Fruit fly (Drosophila melanogaster) whole organism, embryonic: ENCODE results near the gene CG7781.

Source experiments
- CG10321 ChIP-seq: fragments of 200-800 bp; sonication (Bioruptor generic); IDR thresholded peaks from 2 replicates; pipeline ENCODE4 v1.3.6; 2022; ENCODE audit warnings: missing biosample characterization, missing genetic modification characterization
- CG10431 ChIP-seq: fragments of 200-800 bp; sonication (Bioruptor generic); optimal IDR thresholded peaks from 3 replicates; lab custom pipeline; 2018; ENCODE audit warnings: missing biosample characterization, mild to moderate bottlenecking, missing genetic modification characterization
- CG12071 ChIP-seq: fragments of 200-800 bp; sonication (Bioruptor generic); optimal IDR thresholded peaks from 3 replicates; lab custom pipeline; 2018; ENCODE audit warnings: missing biosample characterization, mild to moderate bottlenecking, missing genetic modification characterization
- CG12236 ChIP-seq: fragments of 200-800 bp; sonication (Bioruptor generic); optimal IDR thresholded peaks from 2 replicates; lab custom pipeline; 2016; ENCODE audit warnings: missing biosample characterization, missing genetic modification characterization
- CG12659 ChIP-seq: fragments of 200-800 bp; sonication (Bioruptor generic); optimal IDR thresholded peaks from 3 replicates; lab custom pipeline; 2017; ENCODE audit warnings: mild to moderate bottlenecking, missing biosample characterization, missing genetic modification reagents, missing genetic modification characterization
- CG13894 ChIP-seq: fragments of 200-800 bp; sonication (Bioruptor generic); optimal IDR thresholded peaks from 3 replicates; lab custom pipeline; 2018; ENCODE audit warnings: missing biosample characterization, mild to moderate bottlenecking, missing genetic modification characterization, moderate library complexity
- CG14860 ChIP-seq: fragments of 200-800 bp; sonication (Bioruptor generic); IDR thresholded peaks from 3 replicates; pipeline ENCODE4 v1.3.6; 2022; ENCODE audit warnings: missing biosample characterization, missing genetic modification characterization; ENCODE audit not compliant: partially characterized antibody
- CG15011 ChIP-seq: fragments of 200-800 bp; sonication (Bioruptor generic); optimal IDR thresholded peaks from 3 replicates; lab custom pipeline; 2018; ENCODE audit warnings: missing biosample characterization, mild to moderate bottlenecking, missing genetic modification characterization
- CG15479 ChIP-seq: fragments of 200-800 bp; sonication (Bioruptor generic); optimal IDR thresholded peaks from 3 replicates; lab custom pipeline; 2019; ENCODE audit warnings: missing biosample characterization, mild to moderate bottlenecking, missing genetic modification characterization, moderate library complexity
- CG15601 ChIP-seq: fragments of 200-800 bp; sonication (Bioruptor generic); optimal IDR thresholded peaks from 3 replicates; lab custom pipeline; 2019; ENCODE audit warnings: missing biosample characterization, mild to moderate bottlenecking, missing genetic modification characterization, moderate library complexity
- CG17385 ChIP-seq: fragments of 200-800 bp; sonication (Bioruptor generic); optimal IDR thresholded peaks from 3 replicates; lab custom pipeline; 2018; ENCODE audit warnings: missing biosample characterization, mild to moderate bottlenecking, missing genetic modification characterization
- CG31441 ChIP-seq: fragments of 200-800 bp; sonication (Bioruptor generic); IDR thresholded peaks from 2 replicates; pipeline ENCODE4 v1.3.6; 2022; ENCODE audit warnings: missing biosample characterization, missing genetic modification characterization
- CG32772 ChIP-seq: fragments of 200-800 bp; sonication (Bioruptor generic); IDR thresholded peaks from 2 replicates; pipeline ENCODE4 v1.3.6; 2022; ENCODE audit warnings: missing biosample characterization, missing genetic modification characterization
- CG4404 ChIP-seq: fragments of 200-800 bp; sonication (Bioruptor generic); IDR thresholded peaks from 2 replicates; pipeline ENCODE4 v1.3.6; 2022; ENCODE audit warnings: missing biosample characterization, missing genetic modification characterization
- CG4424 ChIP-seq: fragments of 200-800 bp; sonication (Bioruptor generic); optimal IDR thresholded peaks from 3 replicates; lab custom pipeline; 2016; ENCODE audit warnings: missing biosample characterization, missing genetic modification characterization
- CG6765 ChIP-seq: fragments of 200-800 bp; sonication (Bioruptor generic); optimal IDR thresholded peaks from 3 replicates; lab custom pipeline; 2017; ENCODE audit warnings: missing biosample characterization, mild to moderate bottlenecking, missing genetic modification characterization
- CG6813 ChIP-seq: fragments of 200-800 bp; sonication (Bioruptor generic); optimal IDR thresholded peaks from 2 replicates; lab custom pipeline; 2017; ENCODE audit warnings: missing biosample characterization, missing genetic modification characterization, mild to moderate bottlenecking, moderate library complexity, missing genetic modification reagents
- CG8944 ChIP-seq: fragments of 200-800 bp; sonication (Bioruptor generic); optimal IDR thresholded peaks from 3 replicates; lab custom pipeline; 2016; ENCODE audit warnings: missing biosample characterization, missing genetic modification characterization
- CG9437 ChIP-seq: fragments of 200-800 bp; sonication (Bioruptor generic); optimal IDR thresholded peaks from 2 replicates; lab custom pipeline; 2018; ENCODE audit warnings: missing biosample characterization, mild to moderate bottlenecking, missing genetic modification characterization
- D19A ChIP-seq: fragments of 200-800 bp; optimal IDR thresholded peaks from 3 replicates; lab custom pipeline; 2019; ENCODE audit warnings: missing biosample characterization, mild to moderate bottlenecking, missing genetic modification characterization, moderate library complexity
- Dfd ChIP-seq, 2 experiments: fragments of >200 bp; optimal IDR thresholded peaks; 2 replicates each; lab custom pipeline; 2017; ENCODE audit warnings: missing biosample characterization in 2 of 2, missing genetic modification characterization in 2 of 2
- Drgx ChIP-seq: fragments of 200-800 bp; sonication (Bioruptor generic); IDR thresholded peaks from 2 replicates; pipeline ENCODE4 v1.3.6; 2022; ENCODE audit warnings: missing biosample characterization, missing genetic modification characterization
- HHEX ChIP-seq: fragments of 200-800 bp; sonication (Bioruptor generic); optimal IDR thresholded peaks from 3 replicates; lab custom pipeline; 2017; ENCODE audit warnings: missing biosample characterization, mild to moderate bottlenecking, missing genetic modification characterization, missing genetic modification reagents
- Hmr ChIP-seq: fragments of 200-800 bp; sonication (Bioruptor generic); optimal IDR thresholded peaks from 3 replicates; lab custom pipeline; 2017; ENCODE audit warnings: mild to moderate bottlenecking, missing biosample characterization, missing genetic modification reagents, missing genetic modification characterization
- Hr51 ChIP-seq, 2 experiments: fragments of 200-800 bp; sonication (Bioruptor generic); optimal IDR thresholded peaks; 2 replicates in 1 of 2; 3 replicates in 1 of 2; lab custom pipeline; 2016 to 2018; ENCODE audit warnings: missing biosample characterization in 2 of 2, missing genetic modification characterization in 2 of 2, mild to moderate bottlenecking in 1 of 2, moderate library complexity in 1 of 2
- Mad ChIP-seq: fragments of 200-800 bp; sonication (Bioruptor generic); optimal IDR thresholded peaks from 2 replicates; lab custom pipeline; 2016; ENCODE audit warnings: missing biosample characterization, missing genetic modification characterization
- Nf-YC ChIP-seq: fragments of 200-800 bp; optimal IDR thresholded peaks from 3 replicates; lab custom pipeline; 2019; ENCODE audit warnings: missing biosample characterization, mild to moderate bottlenecking, missing genetic modification characterization, moderate library complexity
- aop ChIP-seq: fragments of 200-800 bp; sonication (Bioruptor generic); IDR thresholded peaks from 2 replicates; pipeline ENCODE4 v1.3.6; 2022; ENCODE audit warnings: missing biosample characterization, missing genetic modification characterization
- ara ChIP-seq: fragments of 200-800 bp; sonication (Bioruptor generic); IDR thresholded peaks from 2 replicates; pipeline ENCODE4 v1.3.6; 2022; ENCODE audit warnings: missing biosample characterization, missing genetic modification characterization
- ase ChIP-seq: fragments of 200-800 bp; sonication (Bioruptor generic); IDR thresholded peaks from 3 replicates; pipeline ENCODE4 v1.3.6; 2022; ENCODE audit warnings: missing biosample characterization, missing genetic modification characterization
- ci ChIP-seq: fragments of 200-800 bp; sonication (Bioruptor generic); IDR thresholded peaks from 3 replicates; pipeline ENCODE4 v1.3.6; 2022; ENCODE audit warnings: missing biosample characterization, missing genetic modification characterization
- crc ChIP-seq: fragments of 200-800 bp; sonication (Bioruptor generic); optimal IDR thresholded peaks from 2 replicates; lab custom pipeline; 2016; ENCODE audit warnings: missing biosample characterization, missing genetic modification characterization
- croc ChIP-seq: fragments of 200-800 bp; sonication (Bioruptor generic); conservative IDR thresholded peaks from 3 replicates; pipeline ENCODE4 v1.3.6; 2022; ENCODE audit warnings: missing biosample characterization, missing genetic modification characterization
- dati ChIP-seq: fragments of 200-800 bp; sonication (Bioruptor generic); IDR thresholded peaks from 2 replicates; pipeline ENCODE4 v1.3.6; 2022; ENCODE audit warnings: missing biosample characterization, missing genetic modification characterization
- eve ChIP-seq, 2 experiments: fragments of >200 bp; optimal IDR thresholded peaks; 2 replicates each; lab custom pipeline; 2017; ENCODE audit warnings: missing biosample characterization in 2 of 2, missing genetic modification characterization in 2 of 2
- grau ChIP-seq: fragments of 200-800 bp; optimal IDR thresholded peaks from 3 replicates; lab custom pipeline; 2019; ENCODE audit warnings: missing biosample characterization, mild to moderate bottlenecking, missing genetic modification characterization, moderate library complexity
- grn ChIP-seq: fragments of 200-800 bp; sonication (Bioruptor generic); optimal IDR thresholded peaks from 3 replicates; lab custom pipeline; 2017; ENCODE audit warnings: missing biosample characterization, missing genetic modification characterization
- insv ChIP-seq, 2 experiments: fragments of 200-800 bp; sonication (Bioruptor generic); optimal IDR thresholded peaks; 3 replicates each; lab custom pipeline; 2016 to 2018; ENCODE audit warnings: missing biosample characterization in 2 of 2, missing genetic modification characterization in 2 of 2
- jigr1 ChIP-seq: fragments of 200-800 bp; sonication (Bioruptor generic); IDR thresholded peaks from 3 replicates; pipeline ENCODE4 v1.3.6; 2022; ENCODE audit warnings: missing biosample characterization, missing genetic modification characterization
- kah ChIP-seq: fragments of 200-800 bp; sonication (Bioruptor generic); optimal IDR thresholded peaks from 2 replicates; lab custom pipeline; 2018; ENCODE audit warnings: missing biosample characterization, mild to moderate bottlenecking, missing genetic modification characterization
- maf-S ChIP-seq: fragments of 200-800 bp; sonication (Bioruptor generic); optimal IDR thresholded peaks from 2 replicates; lab custom pipeline; 2016; ENCODE audit warnings: missing biosample characterization, missing genetic modification characterization
- odd ChIP-seq: fragments of 200-800 bp; sonication (Bioruptor generic); optimal IDR thresholded peaks from 2 replicates; lab custom pipeline; 2017; ENCODE audit warnings: missing biosample characterization, mild to moderate bottlenecking, missing genetic modification characterization
- pita ChIP-seq: fragments of 200-800 bp; sonication (Bioruptor generic); optimal IDR thresholded peaks from 2 replicates; lab custom pipeline; 2017; ENCODE audit warnings: missing biosample characterization, mild to moderate bottlenecking, missing genetic modification characterization
- shn ChIP-seq: fragments of 200-800 bp; sonication (Bioruptor generic); optimal IDR thresholded peaks from 3 replicates; lab custom pipeline; 2016; ENCODE audit warnings: missing biosample characterization, missing genetic modification characterization
- sima ChIP-seq: fragments of 200-800 bp; sonication (Bioruptor generic); optimal IDR thresholded peaks from 2 replicates; lab custom pipeline; 2016; ENCODE audit warnings: missing biosample characterization, missing genetic modification characterization
- slou ChIP-seq: fragments of 200-800 bp; sonication (Bioruptor generic); optimal IDR thresholded peaks from 3 replicates; lab custom pipeline; 2016; ENCODE audit warnings: missing biosample characterization, missing genetic modification characterization
- ssp ChIP-seq: fragments of 200-800 bp; sonication (Bioruptor generic); IDR thresholded peaks from 2 replicates; pipeline ENCODE4 v1.3.6; 2022; ENCODE audit warnings: missing biosample characterization, missing genetic modification characterization
- stc ChIP-seq: fragments of 200-800 bp; sonication (Bioruptor generic); IDR thresholded peaks from 2 replicates; pipeline ENCODE4 v1.3.6; 2022; ENCODE audit warnings: missing biosample characterization, missing genetic modification characterization
- tin ChIP-seq: fragments of 200-800 bp; sonication (Bioruptor generic); optimal IDR thresholded peaks from 3 replicates; lab custom pipeline; 2016; ENCODE audit warnings: missing biosample characterization, missing genetic modification characterization
- tio ChIP-seq: fragments of 200-800 bp; sonication (Bioruptor generic); optimal IDR thresholded peaks from 2 replicates; lab custom pipeline; 2017; ENCODE audit warnings: missing biosample characterization, missing genetic modification characterization, inconsistent platforms
- wek ChIP-seq: fragments of 200-800 bp; sonication (Bioruptor generic); optimal IDR thresholded peaks from 3 replicates; lab custom pipeline; 2018; ENCODE audit warnings: missing biosample characterization, mild to moderate bottlenecking, missing genetic modification characterization, moderate library complexity

The CG7781 gene

dm6 chr2L:8371354-8371937 lies 46.2 kb upstream of the CG7781 start:
- TF ChIP-seq pita (GFP tag; lab: Kevin White, UChicago) (no peak), ssp (GFP tag; lab: Robert Waterston, UW) (no peak), CG31441 (GFP tag; lab: Robert Waterston, UW) (peak; percentile 50; the same call in 1 of the 2 replicates), ase (GFP tag; lab: Robert Waterston, UW) (no peak), grn (GFP tag; lab: Kevin White, UChicago) (no peak), CG15011 (GFP tag; lab: Kevin White, UChicago) (no peak), crc (no peak), ci (GFP tag; lab: Robert Waterston, UW) (no peak), eve (GFP tag; optimal IDR thresholded peaks at IDR 0.05; lab: Kevin White, UChicago) (no peak), insv (GFP tag; optimal IDR thresholded peaks at IDR 0.05; lab: Kevin White, UChicago) (no peak), CG13894 (tag; lab: Kevin White, UChicago) (no peak), Nf-YC (tag; lab: Kevin White, UChicago) (no peak), jigr1 (GFP tag; lab: Robert Waterston, UW) (no peak), CG6765 (no peak), Mad (no peak), CG14860 (no peak), ara (no peak), maf-S (GFP tag; lab: Kevin White, UChicago) (no peak), odd (GFP tag; lab: Kevin White, UChicago) (no peak), Hmr (GFP tag; lab: Kevin White, UChicago) (no peak), CG4424 (GFP tag; lab: Kevin White, UChicago) (peak; percentile 22), croc (GFP tag; lab: Robert Waterston, UW) (no peak), CG4404 (GFP tag; lab: Robert Waterston, UW) (no peak), slou (no peak), Dfd (GFP tag; optimal IDR thresholded peaks at IDR 0.05; lab: Kevin White, UChicago) (no peak), CG9437 (GFP tag; lab: Kevin White, UChicago) (peak; percentile 27), wek (GFP tag; lab: Kevin White, UChicago) (no peak), CG12659 (GFP tag; lab: Kevin White, UChicago) (peak; percentile 23), CG12071 (GFP tag; lab: Kevin White, UChicago) (no peak), CG12236 (GFP tag; lab: Kevin White, UChicago) (no peak), sima (no peak), Hr51 (GFP tag; optimal IDR thresholded peaks at IDR 0.05; lab: Kevin White, UChicago) (peak in 1 of 2 experiments; percentile 52), D19A (tag; lab: Kevin White, UChicago) (no peak), CG10321 (GFP tag; lab: Robert Waterston, UW) (no peak), dati (GFP tag; lab: Robert Waterston, UW) (no peak), aop (no peak), HHEX (GFP tag; lab: Kevin White, UChicago) (peak; percentile 19), tin (GFP tag; lab: Kevin White, UChicago) (no peak), grau (tag; lab: Kevin White, UChicago) (peak; percentile 80), CG32772 (GFP tag; lab: Robert Waterston, UW) (no peak), kah (GFP tag; lab: Kevin White, UChicago) (no peak), shn (no peak), CG17385 (no peak), Drgx (GFP tag; lab: Robert Waterston, UW) (peak; percentile 41; the same call in 1 of the 2 replicates), CG8944 (GFP tag; lab: Kevin White, UChicago) (no peak), CG10431 (GFP tag; lab: Kevin White, UChicago) (no peak), CG15479 (no peak), CG6813 (peak; percentile 14), CG15601 (tag; lab: Kevin White, UChicago) (no peak), stc (GFP tag; lab: Robert Waterston, UW) (no peak), tio (GFP tag; lab: Kevin White, UChicago) (no peak)
